Fruit fly (Drosophila melanogaster) whole organism, embryonic: ENCODE data around the gene CG11608.

Experiments used
- Antp ChIP-seq: fragments of 200-800 bp; sonication (Bioruptor generic); optimal IDR thresholded peaks from 3 replicates; lab custom pipeline; 2016; ENCODE audit warnings: missing biosample characterization, missing genetic modification characterization
- B-H1 ChIP-seq: fragments of 200-800 bp; sonication (Bioruptor generic); IDR thresholded peaks from 3 replicates; pipeline ENCODE4 v1.3.6; 2022; ENCODE audit warnings: missing biosample characterization, missing genetic modification characterization
- BtbVII ChIP-seq: fragments of 200-800 bp; sonication (Bioruptor generic); optimal IDR thresholded peaks from 3 replicates; lab custom pipeline; 2017; ENCODE audit warnings: missing biosample characterization, mild to moderate bottlenecking, missing genetic modification characterization
- CG10267 ChIP-seq: fragments of 200-800 bp; sonication (Bioruptor generic); optimal IDR thresholded peaks from 2 replicates; lab custom pipeline; 2018; ENCODE audit warnings: missing biosample characterization, mild to moderate bottlenecking, missing genetic modification characterization, moderate library complexity
- CG10321 ChIP-seq: fragments of 200-800 bp; sonication (Bioruptor generic); IDR thresholded peaks from 2 replicates; pipeline ENCODE4 v1.3.6; 2022; ENCODE audit warnings: missing biosample characterization, missing genetic modification characterization
- CG10431 ChIP-seq: fragments of 200-800 bp; sonication (Bioruptor generic); optimal IDR thresholded peaks from 3 replicates; lab custom pipeline; 2018; ENCODE audit warnings: missing biosample characterization, mild to moderate bottlenecking, missing genetic modification characterization
- CG10654 ChIP-seq: fragments of 200-800 bp; sonication (Bioruptor generic); optimal IDR thresholded peaks from 2 replicates; lab custom pipeline; 2016; ENCODE audit warnings: missing biosample characterization, missing genetic modification characterization
- CG10979 ChIP-seq: fragments of 200-800 bp; sonication (Bioruptor generic); optimal IDR thresholded peaks from 2 replicates; lab custom pipeline; 2018; ENCODE audit warnings: missing biosample characterization, mild to moderate bottlenecking, missing genetic modification characterization, moderate library complexity
- CG11456 ChIP-seq: fragments of 200-800 bp; sonication (Bioruptor generic); IDR thresholded peaks from 3 replicates; pipeline ENCODE4 v1.3.6; 2022; ENCODE audit warnings: missing biosample characterization, missing genetic modification characterization
- CG1233 ChIP-seq: fragments of 200-800 bp; sonication (Bioruptor generic); optimal IDR thresholded peaks from 4 replicates; lab custom pipeline; 2018; ENCODE audit warnings: missing biosample characterization, mild to moderate bottlenecking, missing genetic modification characterization
- CG12769 ChIP-seq: fragments of 200-800 bp; sonication (Bioruptor generic); optimal IDR thresholded peaks from 2 replicates; lab custom pipeline; 2019; ENCODE audit warnings: missing biosample characterization, mild to moderate bottlenecking, missing genetic modification characterization, moderate library complexity
- CG17802 ChIP-seq: fragments of 200-800 bp; sonication (Bioruptor generic); optimal IDR thresholded peaks from 2 replicates; lab custom pipeline; 2018; ENCODE audit warnings: missing biosample characterization, mild to moderate bottlenecking, missing genetic modification characterization, moderate library complexity
- CG18262 ChIP-seq: fragments of 200-800 bp; optimal IDR thresholded peaks from 3 replicates; lab custom pipeline; 2019; ENCODE audit warnings: missing biosample characterization, mild to moderate bottlenecking, missing genetic modification characterization, moderate library complexity
- CG33213 ChIP-seq: fragments of 200-800 bp; sonication (Bioruptor generic); optimal IDR thresholded peaks from 3 replicates; lab custom pipeline; 2016; ENCODE audit warnings: missing biosample characterization, missing genetic modification characterization
- CG3847 ChIP-seq: fragments of 200-800 bp; sonication (Bioruptor generic); IDR thresholded peaks from 2 replicates; pipeline ENCODE4 v1.3.6; 2022; ENCODE audit warnings: missing biosample characterization, missing genetic modification characterization
- CG42726 ChIP-seq: fragments of 200-800 bp; sonication (Bioruptor generic); IDR thresholded peaks from 2 replicates; pipeline ENCODE4 v1.3.6; 2022; ENCODE audit warnings: missing biosample characterization, missing genetic modification characterization; ENCODE audit not compliant: partially characterized antibody
- CG4707 ChIP-seq: fragments of 200-800 bp; sonication (Bioruptor generic); optimal IDR thresholded peaks from 2 replicates; lab custom pipeline; 2018; ENCODE audit warnings: missing biosample characterization, mild to moderate bottlenecking, missing genetic modification characterization, moderate library complexity
- CG8478 ChIP-seq: fragments of >200 bp; optimal IDR thresholded peaks from 2 replicates; lab custom pipeline; 2018
- CTCF ChIP-seq: fragments of 200-800 bp; sonication (Bioruptor generic); optimal IDR thresholded peaks from 2 replicates; lab custom pipeline; 2017; ENCODE audit warnings: missing biosample characterization, mild to moderate bottlenecking, missing genetic modification characterization, moderate library complexity
- CoRest ChIP-seq: fragments of 200-800 bp; sonication (Bioruptor generic); optimal IDR thresholded peaks from 3 replicates; lab custom pipeline; 2018; ENCODE audit warnings: missing biosample characterization, mild to moderate bottlenecking, missing genetic modification characterization, moderate library complexity
- Dek ChIP-seq: fragments of 200-800 bp; sonication (Bioruptor generic); optimal IDR thresholded peaks from 3 replicates; lab custom pipeline; 2019; ENCODE audit warnings: missing biosample characterization, mild to moderate bottlenecking, missing genetic modification characterization, moderate library complexity
- Ets65A ChIP-seq: fragments of 200-800 bp; sonication (Bioruptor generic); peaks from one replicate; lab custom pipeline; 2016; ENCODE audit warnings: missing biosample characterization, missing genetic modification characterization
- Mes4 ChIP-seq: fragments of 200-800 bp; sonication (Bioruptor generic); optimal IDR thresholded peaks from 2 replicates; lab custom pipeline; 2016; ENCODE audit warnings: missing biosample characterization, missing genetic modification characterization
- NK7.1 ChIP-seq: fragments of 200-800 bp; sonication (Bioruptor generic); optimal IDR thresholded peaks from 3 replicates; lab custom pipeline; 2016; ENCODE audit warnings: missing biosample characterization, missing genetic modification characterization
- Neu2 ChIP-seq: fragments of 200-800 bp; sonication (Bioruptor generic); optimal IDR thresholded peaks from 3 replicates; lab custom pipeline; 2016; ENCODE audit warnings: missing biosample characterization, missing genetic modification characterization, borderline replicate concordance
- Nf-YB ChIP-seq: fragments of 200-800 bp; sonication (Bioruptor generic); optimal IDR thresholded peaks from 3 replicates; lab custom pipeline; 2019; ENCODE audit warnings: missing biosample characterization, mild to moderate bottlenecking, missing genetic modification characterization, moderate library complexity
- Oli ChIP-seq: fragments of 200-800 bp; sonication (Bioruptor generic); optimal IDR thresholded peaks from 2 replicates; lab custom pipeline; 2018; ENCODE audit warnings: missing biosample characterization, mild to moderate bottlenecking, missing genetic modification characterization, moderate library complexity
- Sry-β ChIP-seq: fragments of 200-800 bp; sonication (Bioruptor generic); optimal IDR thresholded peaks from 2 replicates; lab custom pipeline; 2018; ENCODE audit warnings: missing biosample characterization, mild to moderate bottlenecking, missing genetic modification characterization, moderate library complexity
- abd-A ChIP-seq: fragments of 200-800 bp; sonication (Bioruptor generic); optimal IDR thresholded peaks from 3 replicates; lab custom pipeline; 2019; ENCODE audit warnings: missing biosample characterization, mild to moderate bottlenecking, missing genetic modification characterization, moderate library complexity
- ap ChIP-seq: fragments of 200-800 bp; sonication (Bioruptor generic); IDR thresholded peaks from 2 replicates; pipeline ENCODE4 v1.3.6; 2022; ENCODE audit warnings: missing biosample characterization, missing genetic modification characterization
- bsh ChIP-seq, 2 experiments: fragments of 200-800 bp; sonication (Bioruptor generic); optimal IDR thresholded peaks; 2 replicates each; lab custom pipeline; 2017 to 2018; ENCODE audit warnings: mild to moderate bottlenecking in 2 of 2, missing biosample characterization in 2 of 2, missing genetic modification characterization in 2 of 2, moderate library complexity in 1 of 2
- crol ChIP-seq: fragments of 200-800 bp; sonication (Bioruptor generic); IDR thresholded peaks from 2 replicates; pipeline ENCODE4 v1.3.6; 2022; ENCODE audit warnings: missing biosample characterization, missing genetic modification characterization
- dan ChIP-seq: fragments of 200-800 bp; sonication (Bioruptor generic); IDR thresholded peaks from 2 replicates; pipeline ENCODE4 v1.3.6; 2022; ENCODE audit warnings: missing biosample characterization, missing genetic modification characterization
- dimm ChIP-seq: fragments of 200-800 bp; sonication (Bioruptor generic); IDR thresholded peaks from 2 replicates; pipeline ENCODE4 v1.3.6; 2022; ENCODE audit warnings: missing biosample characterization, missing genetic modification characterization
- dmrt99B ChIP-seq: fragments of 200-800 bp; sonication (Bioruptor generic); optimal IDR thresholded peaks from 2 replicates; lab custom pipeline; 2018; ENCODE audit warnings: missing biosample characterization, mild to moderate bottlenecking, missing genetic modification characterization, moderate library complexity
- dysf ChIP-seq: fragments of 200-800 bp; sonication (Bioruptor generic); IDR thresholded peaks from 3 replicates; pipeline ENCODE4 v1.3.6; 2022; ENCODE audit warnings: missing biosample characterization, missing genetic modification characterization
- esg ChIP-seq: fragments of 200-800 bp; sonication (Bioruptor generic); conservative IDR thresholded peaks from 2 replicates; pipeline ENCODE4 v1.3.6; 2022; ENCODE audit warnings: missing biosample characterization, missing genetic modification characterization
- gsb ChIP-seq: fragments of 200-800 bp; sonication (Bioruptor generic); IDR thresholded peaks from 2 replicates; pipeline ENCODE4 v1.3.6; 2022; ENCODE audit warnings: missing biosample characterization, missing genetic modification characterization
- sd ChIP-seq: fragments of 200-800 bp; sonication (Bioruptor generic); optimal IDR thresholded peaks from 3 replicates; lab custom pipeline; 2018; ENCODE audit warnings: missing biosample characterization, mild to moderate bottlenecking, missing genetic modification characterization, moderate library complexity
- slbo ChIP-seq: fragments of 200-800 bp; sonication (Bioruptor generic); IDR thresholded peaks from 2 replicates; pipeline ENCODE4 v1.3.6; 2022; ENCODE audit warnings: missing biosample characterization, missing genetic modification characterization
- slou ChIP-seq: fragments of 200-800 bp; sonication (Bioruptor generic); optimal IDR thresholded peaks from 3 replicates; lab custom pipeline; 2016; ENCODE audit warnings: missing biosample characterization, missing genetic modification characterization
- so ChIP-seq: fragments of 200-800 bp; sonication (Bioruptor generic); IDR thresholded peaks from 3 replicates; pipeline ENCODE4 v1.3.6; 2022; ENCODE audit warnings: missing biosample characterization, missing genetic modification characterization
- tio ChIP-seq: fragments of 200-800 bp; sonication (Bioruptor generic); optimal IDR thresholded peaks from 2 replicates; lab custom pipeline; 2017; ENCODE audit warnings: missing biosample characterization, missing genetic modification characterization, inconsistent platforms
- vnd ChIP-seq: fragments of 200-800 bp; sonication (Bioruptor generic); IDR thresholded peaks from 3 replicates; pipeline ENCODE4 v1.3.6; 2022; ENCODE audit warnings: missing biosample characterization, missing genetic modification characterization; ENCODE audit not compliant: partially characterized antibody
- zen ChIP-seq: fragments of 200-800 bp; sonication (Bioruptor generic); optimal IDR thresholded peaks from 3 replicates; lab custom pipeline; 2018; ENCODE audit warnings: missing biosample characterization, mild to moderate bottlenecking, missing genetic modification characterization, moderate library complexity
- zen2 ChIP-seq: fragments of 200-800 bp; sonication (Bioruptor generic); IDR thresholded peaks from 3 replicates; pipeline ENCODE4 v1.3.6; 2022; ENCODE audit warnings: missing biosample characterization, missing genetic modification characterization; ENCODE audit not compliant: partially characterized antibody
- zf30C ChIP-seq: fragments of 200-800 bp; sonication (Bioruptor generic); optimal IDR thresholded peaks from 3 replicates; lab custom pipeline; 2018; ENCODE audit warnings: missing biosample characterization, mild to moderate bottlenecking, missing genetic modification characterization

Gene CG11608

DNA sequence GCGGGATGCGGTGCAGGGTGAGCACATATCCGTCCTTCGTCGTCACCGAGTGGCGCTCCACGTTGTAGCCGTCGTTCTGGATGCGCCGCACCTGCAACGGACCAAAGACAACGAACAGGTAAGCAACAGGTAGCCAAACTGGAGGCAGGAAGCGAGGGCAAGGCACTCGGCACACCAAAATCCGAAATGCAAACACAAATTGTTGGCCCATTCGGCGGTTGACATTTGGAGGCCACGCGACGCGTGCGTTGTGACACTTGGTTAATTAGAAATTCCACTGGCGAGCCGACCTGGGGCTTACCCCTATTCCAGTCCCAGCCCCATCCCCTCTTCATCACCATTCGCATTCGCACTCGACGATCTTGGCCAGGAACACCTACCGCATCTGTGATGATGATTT, 3.3 kb downstream of the CG11608 start:
- TF ChIP-seq BtbVII (GFP tag; lab: Kevin White, UChicago) (no peak), Ets65A (GFP tag; lab: Kevin White, UChicago) (peak; percentile 84), Dek (tag; lab: Kevin White, UChicago) (no peak), CG10654 (no peak), CG8478 (lab: Kevin White, UChicago) (peak; percentile 71), bsh (GFP tag; optimal IDR thresholded peaks at IDR 0.05; lab: Kevin White, UChicago) (no peak)

DNA sequence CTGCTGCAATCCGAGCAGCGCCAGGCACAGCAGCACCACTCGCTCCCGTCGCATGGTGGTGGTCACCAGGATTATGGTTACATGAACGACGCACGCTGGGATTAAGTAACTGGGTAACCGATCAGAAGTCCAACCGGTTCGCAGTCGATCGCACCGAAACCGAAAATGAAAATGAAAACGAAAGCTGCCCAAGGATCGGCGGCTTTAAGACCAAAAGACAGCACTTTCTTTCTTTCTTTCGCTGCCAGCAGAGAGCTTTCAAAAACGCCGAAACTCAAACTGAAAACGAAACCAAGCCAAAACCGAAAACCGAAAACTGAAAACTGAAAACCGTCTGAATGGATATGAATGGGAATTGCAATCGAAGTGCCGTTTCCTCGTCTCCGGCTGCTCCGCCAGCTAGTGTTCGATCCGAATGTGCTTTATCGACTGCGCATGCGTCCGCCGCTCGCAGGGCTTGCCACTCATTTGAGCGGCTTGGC, 3.8 kb downstream of the CG11608 start, which contains the start of gene CG6753:
CG6753 (minus strand) TSS at position 432 of the 482 bp plus-strand sequence.
- TF ChIP-seq vnd (GFP tag; lab: Robert Waterston, UW) (0 out of 3 replicates have a peak, but pooled peaks have one; percentile 16), sd (no peak)

DNA sequence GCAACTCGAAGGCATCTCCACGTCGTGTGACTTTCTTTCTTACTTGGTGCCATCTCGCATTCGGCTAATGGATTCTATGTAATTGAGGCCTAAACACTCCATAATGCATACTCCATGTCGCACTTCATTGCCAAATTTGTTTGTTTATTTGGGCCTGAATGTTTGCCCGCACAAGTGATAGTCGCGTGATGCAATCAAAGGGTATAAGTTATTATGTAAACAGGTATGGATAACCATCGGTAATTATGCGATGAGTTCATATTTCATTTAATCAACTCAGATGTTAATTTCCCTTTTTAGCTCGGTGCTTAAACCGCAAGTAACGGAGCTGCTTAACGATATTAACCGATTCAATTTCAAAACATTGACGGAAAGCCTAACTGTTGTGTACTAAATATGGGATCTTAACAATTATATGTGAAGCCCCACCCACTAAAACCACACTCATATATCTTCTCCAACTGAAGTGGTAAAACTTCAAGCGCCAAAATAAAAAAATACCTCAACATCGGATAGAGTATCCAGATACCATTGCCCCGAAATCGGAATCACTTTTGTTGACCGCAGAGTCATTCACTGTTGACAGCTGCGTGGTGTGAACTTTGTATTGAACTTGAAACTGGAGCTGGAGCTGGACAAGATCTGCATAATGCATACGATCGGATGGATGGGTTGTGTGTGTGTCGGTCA, 6.5 kb downstream of the CG11608 start:
- TF ChIP-seq dan (GFP tag; lab: Robert Waterston, UW): no peak
- no peak for TF ChIP-seq gsb
- TF ChIP-seq abd-A (tag; lab: Kevin White, UChicago): no peak
- TF ChIP-seq CTCF (GFP tag; lab: Kevin White, UChicago): no peak
- TF ChIP-seq CG3847 (GFP tag; lab: Robert Waterston, UW): no peak
- no peak for TF ChIP-seq B-H1 (GFP tag; lab: Robert Waterston, UW)
- TF ChIP-seq zf30C (GFP tag; lab: Kevin White, UChicago): no peak
- TF ChIP-seq Antp (GFP tag; lab: Kevin White, UChicago): no peak
- TF ChIP-seq Neu2 (GFP tag; lab: Kevin White, UChicago): no peak
- no peak for TF ChIP-seq zen2 (GFP tag; lab: Robert Waterston, UW)
- peak; percentile 19 for TF ChIP-seq Mes4 (GFP tag; lab: Kevin White, UChicago)
- TF ChIP-seq CG4707 (GFP tag; lab: Kevin White, UChicago): peak; percentile 16
- TF ChIP-seq CoRest (tag; lab: Kevin White, UChicago): peak; percentile 18
- TF ChIP-seq dysf (GFP tag; lab: Robert Waterston, UW): no peak
- no peak for TF ChIP-seq CG11456 (GFP tag; lab: Robert Waterston, UW)
- TF ChIP-seq crol: no peak
- TF ChIP-seq CG1233 (GFP tag; lab: Kevin White, UChicago): no peak
- no peak for TF ChIP-seq CG10321
- TF ChIP-seq zen: no peak
- no peak for TF ChIP-seq Sry-β (GFP tag; lab: Kevin White, UChicago)
- no peak for TF ChIP-seq CG10431 (GFP tag; lab: Kevin White, UChicago)
- TF ChIP-seq so (GFP tag; lab: Robert Waterston, UW): no peak; the same call in 2 of the 3 replicates
- peak; percentile 32 for TF ChIP-seq dmrt99B
- peak; percentile 18 for TF ChIP-seq CG18262 (tag; lab: Kevin White, UChicago)
- no peak for TF ChIP-seq Nf-YB
- 0 out of 2 replicates have a peak, but pooled peaks have one; percentile 7 for TF ChIP-seq ap (GFP tag; lab: Robert Waterston, UW)
- no peak for TF ChIP-seq NK7.1 (GFP tag; lab: Kevin White, UChicago)
- no peak for TF ChIP-seq CG17802 (tag; lab: Kevin White, UChicago)
- no peak for TF ChIP-seq slbo
- TF ChIP-seq CG10979: no peak
- TF ChIP-seq tio (GFP tag; lab: Kevin White, UChicago): no peak
- no peak for TF ChIP-seq dimm (GFP tag; lab: Robert Waterston, UW)
- TF ChIP-seq CG10267: no peak
- TF ChIP-seq CG42726 (GFP tag; lab: Robert Waterston, UW): no peak
- no peak for TF ChIP-seq CG33213 (GFP tag; lab: Kevin White, UChicago)
- peak; percentile 47 for TF ChIP-seq Oli (tag; lab: Kevin White, UChicago)
- no peak for TF ChIP-seq CG12769 (tag; lab: Kevin White, UChicago)
- 0 out of 2 replicates have a peak, but pooled peaks have one; percentile 12 for TF ChIP-seq esg (GFP tag; lab: Robert Waterston, UW)
- no peak for TF ChIP-seq slou (GFP tag; lab: Kevin White, UChicago)
